Fruit fly (Drosophila melanogaster): ENCODE data around the gene RtGEF.

RtGEF gene

dm6 chr2L:20349671-20350539, at the start of gene RtGEF, which contains the start of gene La (continued):
- TF ChIP-seq CG15073 (GFP tag; optimal IDR thresholded peaks at IDR 0.05) (no peak), hth (optimal IDR thresholded peaks at IDR 0.05) (no peak), CG8478 (optimal IDR thresholded peaks at IDR 0.05) (no peak), grau (tag; optimal IDR thresholded peaks at IDR 0.05) (peak; percentile 48), Hey (tag; optimal IDR thresholded peaks at IDR 0.05) (no peak), CG3407 (GFP tag; optimal IDR thresholded peaks at IDR 0.05) (no peak), CG7357 (GFP tag; IDR thresholded peaks at IDR 0.05) (no peak), CG9932 (GFP tag; IDR thresholded peaks at IDR 0.05) (peak; percentile 84), esg (GFP tag; conservative IDR thresholded peaks at IDR 0.05) (no peak), Hr51 (GFP tag; optimal IDR thresholded peaks at IDR 0.05) (peak; percentile 34 to 46), phol (tag; optimal IDR thresholded peaks at IDR 0.05) (peak; percentile 68), CTCF (GFP tag; optimal IDR thresholded peaks at IDR 0.05) (peak; percentile 18), sima (GFP tag; optimal IDR thresholded peaks at IDR 0.05) (no peak), CG31388 (GFP tag; optimal IDR thresholded peaks at IDR 0.05) (peak; percentile 24), trh (GFP tag; optimal IDR thresholded peaks at IDR 0.05) (peak; percentile 43), btn (GFP tag; optimal IDR thresholded peaks at IDR 0.05) (no peak), lmd (GFP tag; IDR thresholded peaks at IDR 0.05) (peak; percentile 38; the same call in 1 of the 2 replicates)

- TF ChIP-seq Kr (GFP tag; optimal IDR thresholded peaks at IDR 0.05) (no peak), stwl (tag; optimal IDR thresholded peaks at IDR 0.05) (peak; percentile 23), lbe (GFP tag; optimal IDR thresholded peaks at IDR 0.05) (peak; percentile 44), Dek (tag; optimal IDR thresholded peaks at IDR 0.05) (no peak), CG8281 (tag; optimal IDR thresholded peaks at IDR 0.05) (no peak), her (GFP tag; optimal IDR thresholded peaks at IDR 0.05) (peak; percentile 19), stc (GFP tag; IDR thresholded peaks at IDR 0.05) (0 out of 2 replicates have a peak, but pooled peaks have one; percentile 17), NfI (GFP tag; optimal IDR thresholded peaks at IDR 0.05) (no peak), CG11504 (tag; optimal IDR thresholded peaks at IDR 0.05) (peak; percentile 100), unpg (GFP tag; optimal IDR thresholded peaks at IDR 0.05) (peak; percentile 30), gsb-n (tag; optimal IDR thresholded peaks at IDR 0.05) (no peak), CG3163 (GFP tag; optimal IDR thresholded peaks at IDR 0.05) (peak; percentile 96), CG17385 (GFP tag; optimal IDR thresholded peaks at IDR 0.05) (peak; percentile 49), CG12071 (GFP tag; optimal IDR thresholded peaks at IDR 0.05) (peak; percentile 20), Dll (GFP tag; IDR thresholded peaks at IDR 0.05; ENCODE audit: partially characterized antibody) (peak; percentile 38; the same call in 1 of the 4 replicates), phol (tag; optimal IDR thresholded peaks at IDR 0.05) (no peak), CG17568 (GFP tag; optimal IDR thresholded peaks at IDR 0.05) (peak; percentile 47), PHDP (tag; optimal IDR thresholded peaks at IDR 0.05) (peak; percentile 6), Vsx1 (GFP tag; optimal IDR thresholded peaks at IDR 0.05) (no peak), Trl (optimal IDR thresholded peaks at IDR 0.05) (peak; percentile 69 to 77), Trl (GFP tag; optimal IDR thresholded peaks at IDR 0.05) (peak; percentile 6), cas (GFP tag; IDR thresholded peaks at IDR 0.05) (no peak), CG2199 (GFP tag; IDR thresholded peaks at IDR 0.05) (peak; percentile 96), pfk (GFP tag; optimal IDR thresholded peaks at IDR 0.05) (peak; percentile 48), hkb (optimal IDR thresholded peaks at IDR 0.05) (no peak), hkb (GFP tag; IDR thresholded peaks at IDR 0.05) (peak; percentile 52; the same call in 1 of the 2 replicates), CG1832 (GFP tag; optimal IDR thresholded peaks at IDR 0.05) (no peak), ci (GFP tag; IDR thresholded peaks at IDR 0.05) (peak; percentile 70), CG4707 (GFP tag; optimal IDR thresholded peaks at IDR 0.05) (peak; percentile 41), grau (tag; optimal IDR thresholded peaks at IDR 0.05) (peak; percentile 5), Stat92E (GFP tag; optimal IDR thresholded peaks at IDR 0.05) (peak in 1 of 3 experiments; percentile 51), CG10209 (GFP tag; optimal IDR thresholded peaks at IDR 0.05) (no peak), bsh (GFP tag; optimal IDR thresholded peaks at IDR 0.05) (peak in 1 of 2 experiments; percentile 21)
Observed at dm6 chr2L:20310751-20311387, 39.4 kb upstream of the RtGEF start, which contains the start of gene spir. spir (plus strand) TSS chr2L:20311219.
